Worm (Caenorhabditis elegans): ENCODE results near the gene cdh-4.

DNA sequence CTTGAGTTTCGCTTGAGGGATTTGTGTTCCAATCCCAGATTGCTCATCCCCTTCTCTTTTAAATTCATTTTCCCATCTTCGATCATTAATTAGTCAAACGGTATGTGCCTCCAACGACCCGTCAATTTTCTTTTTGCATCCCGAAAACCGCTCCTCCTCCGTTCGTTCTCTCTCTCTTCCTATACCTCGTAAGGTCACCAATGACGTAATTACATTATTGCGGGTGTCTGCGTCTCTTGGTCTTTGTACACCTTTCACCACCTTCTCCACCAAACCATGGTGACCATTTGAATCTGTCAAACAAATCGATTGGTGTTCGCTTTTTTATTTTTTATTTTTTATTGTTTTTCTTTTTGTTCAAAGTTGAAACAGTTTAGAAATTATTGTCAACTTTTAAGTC lies 5.0 kb upstream of the cdh-4 start:
- TF ChIP-seq hmg-1.1 (GFP tag; IDR thresholded peaks at IDR 0.05) (no peak), hlh-11 (tag; optimal IDR thresholded peaks at IDR 0.05) (no peak)

Data from whole organism, L4 larva.